Worm (Caenorhabditis elegans) whole organism, mixed stage, embryonic: ENCODE results near the gene lam-1.

Source experiments
- M03D4.4 ChIP-seq: sonication (generic microtip); optimal IDR thresholded peaks from 2 replicates; lab custom pipeline; 2017; ENCODE audit warnings: mild to moderate bottlenecking, missing genetic modification characterization, missing compliant biosample characterization
- blmp-1 ChIP-seq: fragments of 150-350 bp; optimal IDR thresholded peaks from 2 replicates; lab custom pipeline; 2014; ENCODE audit warnings: missing biosample characterization, missing genetic modification characterization
- ceh-39 ChIP-seq: fragments of 150-350 bp; optimal IDR thresholded peaks from 2 replicates; lab custom pipeline; 2014; ENCODE audit warnings: missing biosample characterization, missing genetic modification characterization
- ceh-43 ChIP-seq: fragments of 200-800 bp; sonication (Bioruptor generic); optimal IDR thresholded peaks from 2 replicates; lab custom pipeline; 2018; ENCODE audit warnings: mild to moderate bottlenecking, missing genetic modification characterization, moderate library complexity, missing compliant biosample characterization
- ceh-83 ChIP-seq: fragments of 200-800 bp; sonication (Bioruptor generic); optimal IDR thresholded peaks from 2 replicates; lab custom pipeline; 2018; ENCODE audit warnings: mild to moderate bottlenecking, missing genetic modification characterization, missing compliant biosample characterization
- ces-1 ChIP-seq: fragments of 150-350 bp; optimal IDR thresholded peaks from 2 replicates; lab custom pipeline; 2014; ENCODE audit warnings: missing biosample characterization, missing genetic modification reagents, missing genetic modification characterization
- cnd-1 ChIP-seq: fragments of 200-800 bp; sonication (Bioruptor generic); optimal IDR thresholded peaks from 2 replicates; lab custom pipeline; 2018; ENCODE audit warnings: mild to moderate bottlenecking, missing genetic modification characterization, missing compliant biosample characterization
- drap-1 ChIP-seq: fragments of 200-800 bp; sonication (Bioruptor generic); optimal IDR thresholded peaks from 3 replicates; lab custom pipeline; 2018; ENCODE audit warnings: mild to moderate bottlenecking, missing genetic modification characterization, missing compliant biosample characterization
- elt-1 ChIP-seq: sonication (generic microtip); optimal IDR thresholded peaks from 2 replicates; lab custom pipeline; 2017; ENCODE audit warnings: missing genetic modification characterization, mild to moderate bottlenecking, missing compliant biosample characterization, antibody characterized with exemption, moderate library complexity, borderline replicate concordance; ENCODE audit not compliant: insufficient read depth
- elt-3 ChIP-seq: fragments of 150-350 bp; optimal IDR thresholded peaks from 2 replicates; lab custom pipeline; 2014; ENCODE audit warnings: missing biosample characterization, missing genetic modification characterization
- flh-1 ChIP-seq: fragments of 200-800 bp; sonication (Bioruptor generic); optimal IDR thresholded peaks from 2 replicates; lab custom pipeline; 2018; ENCODE audit warnings: mild to moderate bottlenecking, missing genetic modification characterization, moderate library complexity, missing compliant biosample characterization
- ham-2 ChIP-seq: fragments of 200-800 bp; sonication (Bioruptor generic); optimal IDR thresholded peaks from 2 replicates; lab custom pipeline; 2018; ENCODE audit warnings: mild to moderate bottlenecking, missing genetic modification characterization, missing compliant biosample characterization
- hlh-1 ChIP-seq: fragments of 150-350 bp; optimal IDR thresholded peaks from 2 replicates; lab custom pipeline; 2014; ENCODE audit warnings: missing biosample characterization, missing genetic modification reagents, missing genetic modification characterization
- lin-13 ChIP-seq: fragments of 150-350 bp; optimal IDR thresholded peaks from 2 replicates; lab custom pipeline; 2014; ENCODE audit warnings: missing biosample characterization, missing genetic modification characterization
- lin-32 ChIP-seq: fragments of 200-800 bp; sonication (Bioruptor generic); optimal IDR thresholded peaks from 2 replicates; lab custom pipeline; 2018; ENCODE audit warnings: mild to moderate bottlenecking, missing genetic modification characterization, missing compliant biosample characterization
- lsy-2 ChIP-seq: fragments of 150-350 bp; optimal IDR thresholded peaks from 2 replicates; lab custom pipeline; 2014; ENCODE audit warnings: missing biosample characterization, missing genetic modification characterization
- mab-5 ChIP-seq: fragments of 150-350 bp; optimal IDR thresholded peaks from 2 replicates; lab custom pipeline; 2014; ENCODE audit warnings: missing biosample characterization, missing genetic modification characterization
- mep-1 ChIP-seq: fragments of 150-350 bp; optimal IDR thresholded peaks from 2 replicates; lab custom pipeline; 2017; ENCODE audit warnings: missing biosample characterization, missing genetic modification reagents, missing genetic modification characterization, inconsistent platforms
- mls-2 ChIP-seq: sonication (generic microtip); optimal IDR thresholded peaks from 2 replicates; lab custom pipeline; 2016; ENCODE audit warnings: mild to moderate bottlenecking, missing genetic modification characterization, moderate library complexity, missing compliant biosample characterization
- nhr-237 ChIP-seq: fragments of 150-350 bp; optimal IDR thresholded peaks from 2 replicates; lab custom pipeline; 2014; ENCODE audit warnings: missing biosample characterization, missing genetic modification characterization
- nhr-28 ChIP-seq: fragments of 150-350 bp; optimal IDR thresholded peaks from 2 replicates; lab custom pipeline; 2014; ENCODE audit warnings: missing biosample characterization, missing genetic modification characterization
- nhr-76 ChIP-seq: sonication (generic microtip); optimal IDR thresholded peaks from 2 replicates; lab custom pipeline; 2017; ENCODE audit warnings: missing biosample characterization, missing genetic modification characterization
- pha-4 ChIP-seq: fragments of 150-350 bp; optimal IDR thresholded peaks from 2 replicates; lab custom pipeline; 2018; ENCODE audit warnings: missing biosample characterization, missing genetic modification reagents, missing genetic modification characterization
- snpc-4 ChIP-seq: fragments of 150-350 bp; optimal IDR thresholded peaks from 2 replicates; lab custom pipeline; 2014; ENCODE audit warnings: missing biosample characterization, missing genetic modification characterization
- sptf-1 ChIP-seq: sonication (generic microtip); optimal IDR thresholded peaks from 2 replicates; lab custom pipeline; 2017; ENCODE audit warnings: mild to moderate bottlenecking, missing genetic modification characterization, moderate library complexity, missing compliant biosample characterization
- tbx-8 ChIP-seq: fragments of 200-800 bp; sonication (Bioruptor generic); optimal IDR thresholded peaks from 2 replicates; lab custom pipeline; 2018; ENCODE audit warnings: mild to moderate bottlenecking, missing genetic modification characterization, moderate library complexity, missing compliant biosample characterization
- unc-120 ChIP-seq: sonication (generic microtip); optimal IDR thresholded peaks from 2 replicates; lab custom pipeline; 2017; ENCODE audit warnings: missing genetic modification characterization, missing compliant biosample characterization; ENCODE audit not compliant: poor library complexity, severe bottlenecking
- unc-39 ChIP-seq: fragments of 150-350 bp; optimal IDR thresholded peaks from 2 replicates; lab custom pipeline; 2014; ENCODE audit warnings: missing biosample characterization, missing genetic modification characterization
- unc-62 ChIP-seq: fragments of 150-350 bp; optimal IDR thresholded peaks from 2 replicates; lab custom pipeline; 2014; ENCODE audit warnings: missing biosample characterization, missing genetic modification reagents, missing genetic modification characterization
- zip-8 ChIP-seq: fragments of 150-350 bp; optimal IDR thresholded peaks from 2 replicates; lab custom pipeline; 2014; ENCODE audit warnings: missing biosample characterization, missing genetic modification characterization
- ztf-11 ChIP-seq: fragments of 150-350 bp; optimal IDR thresholded peaks from 2 replicates; lab custom pipeline; 2014; ENCODE audit warnings: missing biosample characterization, missing genetic modification characterization

Gene lam-1

ce11 chrIV:5186480-5187205 is 13.5 kb downstream of the lam-1 start, which contains the start of the genes W03F8.6 and mtrf-1L:
TSS of gene W03F8.6 (minus strand) at chrIV:5186580.
TSS of gene mtrf-1L (plus strand) at chrIV:5187155.
- TF ChIP-seq tbx-8 (GFP tag; lab: Kevin White, UChicago) = no peak
- no peak for TF ChIP-seq mab-5
- TF ChIP-seq unc-120 (tag; lab: Kevin White, UChicago) = no peak
- TF ChIP-seq ceh-39 (tag; lab: Kevin White, UChicago) = no peak
- no peak for TF ChIP-seq nhr-237 (tag; lab: Kevin White, UChicago)
- no peak for TF ChIP-seq sptf-1 (tag; lab: Kevin White, UChicago)
- TF ChIP-seq lin-32 = no peak
- no peak for TF ChIP-seq elt-1 (tag; lab: Kevin White, UChicago)
- no peak for TF ChIP-seq ces-1 (GFP tag; lab: Kevin White, UChicago)
- no peak for TF ChIP-seq lin-13 (tag; lab: Kevin White, UChicago)
- TF ChIP-seq blmp-1 (tag; lab: Kevin White, UChicago) = no peak
- TF ChIP-seq M03D4.4 (tag; lab: Kevin White, UChicago) = no peak
- TF ChIP-seq ztf-11 (tag; lab: Kevin White, UChicago) = no peak
- no peak for TF ChIP-seq mep-1 (tag; lab: Kevin White, UChicago)
- no peak for TF ChIP-seq unc-39 (tag; lab: Kevin White, UChicago)
- TF ChIP-seq nhr-28 (tag; lab: Kevin White, UChicago) = no peak
- TF ChIP-seq drap-1 (GFP tag; lab: Kevin White, UChicago) = no peak
- TF ChIP-seq ceh-83 (GFP tag; lab: Kevin White, UChicago) = no peak

DNA sequence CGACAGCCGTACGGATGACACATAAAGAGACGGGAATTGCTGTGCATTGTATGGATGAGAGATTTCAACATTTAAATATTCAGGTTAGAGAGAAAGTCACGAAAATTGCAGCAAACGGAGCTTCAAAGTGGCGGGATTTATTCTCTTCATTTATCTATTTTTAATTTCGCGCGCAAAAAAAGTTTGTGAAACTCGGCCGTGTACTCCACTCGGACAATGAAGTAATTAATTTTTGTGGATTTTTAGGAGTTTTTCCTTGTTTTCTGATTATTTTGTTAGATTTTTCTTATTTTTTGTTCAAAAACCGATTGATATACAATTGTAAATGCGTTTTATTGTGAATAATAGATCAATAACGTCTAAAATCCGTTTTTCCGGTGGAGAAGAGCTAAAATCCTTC is 14.9 kb downstream of the lam-1 start:
- TF ChIP-seq ceh-39 (tag; lab: Kevin White, UChicago) (no peak), nhr-237 (tag; lab: Kevin White, UChicago) (no peak)

DNA sequence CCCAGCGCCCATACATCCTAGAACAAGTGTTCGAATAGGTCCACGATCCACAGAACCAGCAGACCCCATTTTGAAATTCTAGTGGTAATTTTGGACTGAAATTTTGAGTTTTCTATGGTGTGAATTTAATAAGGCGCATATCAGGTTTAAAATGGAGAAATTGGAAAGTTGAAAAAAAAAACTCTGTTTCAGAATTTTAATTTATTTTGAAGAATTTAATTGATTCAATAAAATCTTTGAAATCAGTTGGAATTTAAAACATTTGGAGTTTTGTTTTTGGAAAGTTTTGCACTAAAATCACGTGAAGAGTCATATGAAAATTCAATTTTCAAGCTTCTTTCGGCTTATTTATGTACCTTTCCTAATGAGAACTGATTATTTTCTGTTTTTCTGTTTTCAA is 22.4 kb downstream of the lam-1 start, which contains the start of gene gpa-18:
Gene gpa-18 (minus strand): TSS at position 101 of the 400 bp plus-strand sequence.
- TF ChIP-seq lin-32 = no peak
- no peak for TF ChIP-seq unc-62
- TF ChIP-seq mab-5 = no peak
- no peak for TF ChIP-seq unc-120 (tag; lab: Kevin White, UChicago)
- TF ChIP-seq ceh-39 (tag; lab: Kevin White, UChicago) = no peak
- TF ChIP-seq drap-1 (GFP tag; lab: Kevin White, UChicago) = no peak
- no peak for TF ChIP-seq sptf-1 (tag; lab: Kevin White, UChicago)
- no peak for TF ChIP-seq tbx-8 (GFP tag; lab: Kevin White, UChicago)
- TF ChIP-seq snpc-4 (tag; lab: Kevin White, UChicago) = no peak
- TF ChIP-seq unc-39 (tag; lab: Kevin White, UChicago) = no peak
- no peak for TF ChIP-seq elt-3 (tag; lab: Kevin White, UChicago)
- no peak for TF ChIP-seq pha-4 (tag; lab: Kevin White, UChicago)
- TF ChIP-seq zip-8 = no peak
- TF ChIP-seq nhr-237 (tag; lab: Kevin White, UChicago) = no peak
- no peak for TF ChIP-seq cnd-1 (tag; lab: Kevin White, UChicago)

- no peak for TF ChIP-seq mep-1 (tag; lab: Kevin White, UChicago)
- no peak for TF ChIP-seq ztf-11 (tag; lab: Kevin White, UChicago)
- TF ChIP-seq elt-3 (tag; lab: Kevin White, UChicago) = no peak
- TF ChIP-seq snpc-4 (tag; lab: Kevin White, UChicago) = no peak
- TF ChIP-seq ceh-83 (GFP tag; lab: Kevin White, UChicago) = no peak
- no peak for TF ChIP-seq elt-1 (tag; lab: Kevin White, UChicago)
Observed at ce11 chrIV:5200813-5201212, 27.7 kb downstream of the lam-1 start.

DNA sequence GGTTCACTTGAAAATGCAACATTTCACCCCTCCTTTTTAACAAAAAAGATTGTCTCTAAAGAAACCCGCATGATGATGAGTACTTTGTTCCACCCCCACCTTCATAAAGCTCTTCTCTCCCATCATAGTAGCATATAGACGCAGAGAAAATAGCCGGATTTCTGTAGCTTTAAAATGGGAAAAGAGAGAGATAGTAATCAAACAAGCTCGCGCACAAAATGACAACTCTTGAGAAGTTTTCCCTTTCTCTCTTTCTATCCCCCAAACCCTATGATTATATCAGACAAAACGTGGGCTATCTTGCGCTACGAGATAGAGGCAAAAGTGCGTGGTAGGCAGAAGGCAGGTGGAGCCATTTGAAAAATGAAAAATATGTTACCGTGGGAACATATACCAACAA is 29.4 kb downstream of the lam-1 start:
- TF ChIP-seq snpc-4 (tag; lab: Kevin White, UChicago) (no peak), lsy-2 (tag; lab: Kevin White, UChicago) (no peak), unc-62 (no peak), nhr-76 (tag; lab: Kevin White, UChicago) (no peak), unc-39 (tag; lab: Kevin White, UChicago) (no peak)

DNA sequence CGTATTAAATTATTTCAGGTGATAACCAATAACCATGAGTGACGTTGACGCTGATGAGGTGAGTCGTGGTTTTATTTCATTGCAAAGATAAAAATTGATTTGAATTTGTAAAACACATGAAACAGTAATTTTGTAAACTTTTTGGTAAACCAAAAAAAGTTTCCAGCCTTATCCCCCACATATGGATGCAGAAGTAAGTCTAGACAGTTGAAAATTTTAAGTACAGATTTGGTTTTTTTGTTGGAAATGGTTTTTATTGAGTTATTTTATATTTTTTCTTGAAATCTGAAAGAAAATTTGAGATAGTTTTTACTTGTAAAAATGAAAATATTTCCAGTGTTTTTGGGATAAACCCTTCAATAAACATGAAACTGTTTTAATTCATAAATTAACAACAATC is 31.4 kb downstream of the lam-1 start, which contains the start of gene tni-4:
Gene tni-4 (plus strand): TSS at position 19 of the 400 bp plus-strand sequence.
- TF ChIP-seq cnd-1 (tag; lab: Kevin White, UChicago) (no peak), zip-8 (no peak), mab-5 (no peak), unc-62 (no peak), ces-1 (GFP tag; lab: Kevin White, UChicago) (no peak), ham-2 (GFP tag; lab: Kevin White, UChicago) (no peak), unc-120 (tag; lab: Kevin White, UChicago) (no peak), ztf-11 (tag; lab: Kevin White, UChicago) (no peak), ceh-43 (GFP tag; lab: Kevin White, UChicago) (no peak), nhr-28 (tag; lab: Kevin White, UChicago) (no peak), flh-1 (GFP tag; lab: Kevin White, UChicago) (no peak), nhr-76 (tag; lab: Kevin White, UChicago) (no peak), hlh-1 (no peak), tbx-8 (GFP tag; lab: Kevin White, UChicago) (no peak), mls-2 (tag; lab: Kevin White, UChicago) (no peak), unc-39 (tag; lab: Kevin White, UChicago) (no peak), M03D4.4 (tag; lab: Kevin White, UChicago) (no peak), sptf-1 (tag; lab: Kevin White, UChicago) (no peak)
